Worm (Caenorhabditis elegans) whole organism, late embryonic: Measurements from ENCODE around the gene F43G6.16.

Experiments used
- ceh-45 ChIP-seq: fragments of 200-800 bp; sonication (Bioruptor generic); IDR thresholded peaks from 2 replicates; pipeline ENCODE4 v1.3.6; 2022; ENCODE audit warnings: missing genetic modification reagents, missing genetic modification characterization, missing compliant biosample characterization
- rnt-1 ChIP-seq: sonication (generic microtip); optimal IDR thresholded peaks from 2 replicates; lab custom pipeline; 2016; ENCODE audit warnings: missing genetic modification characterization, missing compliant biosample characterization
- unc-3 ChIP-seq, 2 experiments: fragments of 200-800 bp in 1 of 2; sonication (Bioruptor generic) in 1 of 2; sonication (generic microtip) in 1 of 2; conservative IDR thresholded peaks in 1 of 2; optimal IDR thresholded peaks in 1 of 2; 2 replicates each; pipeline versions ENCODE4 v1.3.6 to Lab custom; 2016 to 2022; ENCODE audit warnings: missing compliant biosample characterization in 2 of 2, missing genetic modification characterization in 2 of 2, missing genetic modification reagents in 1 of 2

ce11 chrII:11749490-11750172 is 32.8 kb downstream of the F43G6.16 start:
- TF ChIP-seq unc-3 (GFP tag; conservative IDR thresholded peaks at IDR 0.05; lab: Robert Waterston, UW) (no peak), unc-3 (tag; optimal IDR thresholded peaks at IDR 0.05; lab: Kevin White, UChicago) (peak; percentile 70), rnt-1 (peak; percentile 89), ceh-45 (GFP tag; lab: Robert Waterston, UW) (no peak; the same call in 1 of the 2 replicates)
